Worm (Caenorhabditis elegans) whole organism, L1 larva: ENCODE results near the gene nep-21.
"Not testable (repeated sequence)": the region's sequence is repeated elsewhere in the genome, so short reads cannot be mapped to it uniquely, and the experiment has no call there.

Experiments used
- aha-1 ChIP-seq: fragments of 150-350 bp; optimal IDR thresholded peaks from 2 replicates; lab custom pipeline; 2014; ENCODE audit warnings: missing biosample characterization, missing genetic modification characterization
- alr-1 ChIP-seq: fragments of 200-800 bp; sonication (Bioruptor generic); optimal IDR thresholded peaks from 2 replicates; lab custom pipeline; 2018; ENCODE audit warnings: borderline replicate concordance, mild to moderate bottlenecking, missing genetic modification characterization, missing compliant biosample characterization
- ceh-8 ChIP-seq: fragments of 200-800 bp; sonication (Bioruptor generic); optimal IDR thresholded peaks from 2 replicates; lab custom pipeline; 2018; ENCODE audit warnings: mild to moderate bottlenecking, missing genetic modification characterization, moderate library complexity, missing compliant biosample characterization
- ceh-88 ChIP-seq: fragments of 200-800 bp; sonication (Bioruptor generic); IDR thresholded peaks from 2 replicates; pipeline ENCODE4 v1.3.6; 2022; ENCODE audit warnings: missing genetic modification characterization, missing compliant biosample characterization
- dsc-1 ChIP-seq: sonication (generic microtip); optimal IDR thresholded peaks from 2 replicates; lab custom pipeline; 2016; ENCODE audit warnings: mild to moderate bottlenecking, missing genetic modification characterization, missing compliant biosample characterization
- efl-1 ChIP-seq, 4 experiments: fragments of 150-350 bp; optimal IDR thresholded peaks in 3 of 4; peaks in 1 of 4; 1 replicate in 1 of 4; 2 replicates in 3 of 4; lab custom pipeline; 2014; ENCODE audit warnings: missing biosample characterization in 2 of 4, missing genetic modification characterization in 2 of 4, missing genetic modification reagents in 2 of 4
- efl-3 ChIP-seq: fragments of 200-800 bp; sonication (Bioruptor generic); optimal IDR thresholded peaks from 2 replicates; lab custom pipeline; 2018; ENCODE audit warnings: mild to moderate bottlenecking, missing genetic modification characterization, missing compliant biosample characterization
- egl-27 ChIP-seq, 2 experiments: fragments of 150-350 bp in 1 of 2; sonication (generic microtip); optimal IDR thresholded peaks; 3 replicates each; lab custom pipeline; 2017 to 2018; ENCODE audit warnings: missing biosample characterization in 2 of 2, missing genetic modification characterization in 2 of 2, missing genetic modification reagents in 2 of 2
- elt-3 ChIP-seq, 6 experiments: fragments of 150-350 bp in 1 of 6; sonication (generic microtip); optimal IDR thresholded peaks; 2 replicates each; lab custom pipeline; 2017 to 2018; ENCODE audit warnings: missing biosample characterization in 6 of 6, missing genetic modification characterization in 6 of 6, inconsistent platforms in 1 of 6
- ets-5 ChIP-seq: fragments of 200-800 bp; sonication (Bioruptor generic); IDR thresholded peaks from 2 replicates; pipeline ENCODE4 v1.3.6; 2022; ENCODE audit warnings: missing genetic modification characterization, missing compliant biosample characterization
- fkh-4 ChIP-seq: sonication (generic microtip); optimal IDR thresholded peaks from 2 replicates; lab custom pipeline; 2016; ENCODE audit warnings: missing compliant biosample characterization, missing genetic modification characterization, borderline replicate concordance
- fkh-8 ChIP-seq: sonication (generic microtip); optimal IDR thresholded peaks from 2 replicates; lab custom pipeline; 2016; ENCODE audit warnings: mild to moderate bottlenecking, missing genetic modification characterization, missing compliant biosample characterization
- hlh-17 ChIP-seq: fragments of 200-800 bp; sonication (Bioruptor generic); optimal IDR thresholded peaks from 2 replicates; lab custom pipeline; 2018; ENCODE audit warnings: missing genetic modification characterization, mild to moderate bottlenecking, missing compliant biosample characterization, moderate library complexity, borderline replicate concordance
- hpl-2 ChIP-seq: fragments of 150-350 bp; optimal IDR thresholded peaks from 2 replicates; lab custom pipeline; 2014; ENCODE audit warnings: missing biosample characterization, missing genetic modification reagents, missing genetic modification characterization
- isw-1 ChIP-seq: fragments of 200-800 bp; sonication (Bioruptor generic); IDR thresholded peaks from 2 replicates; pipeline ENCODE4 v1.3.6; 2022; ENCODE audit warnings: missing genetic modification characterization, missing compliant biosample characterization
- lin-14 ChIP-seq: fragments of 200-800 bp; sonication (Bioruptor generic); optimal IDR thresholded peaks from 2 replicates; lab custom pipeline; 2018; ENCODE audit warnings: mild to moderate bottlenecking, missing genetic modification characterization, moderate library complexity, missing compliant biosample characterization
- lin-15B ChIP-seq: fragments of 150-350 bp; sonication (generic microtip); optimal IDR thresholded peaks from 3 replicates; lab custom pipeline; 2014; ENCODE audit warnings: missing biosample characterization, missing genetic modification characterization
- lin-35 ChIP-seq, 2 experiments: fragments of 150-350 bp; optimal IDR thresholded peaks; 2 replicates each; lab custom pipeline; 2014; ENCODE audit warnings: missing biosample characterization in 2 of 2, missing genetic modification characterization in 2 of 2, missing genetic modification reagents in 2 of 2
- lir-3 ChIP-seq: sonication (generic microtip); optimal IDR thresholded peaks from 2 replicates; lab custom pipeline; 2016; ENCODE audit warnings: mild to moderate bottlenecking, missing genetic modification characterization, moderate library complexity, missing compliant biosample characterization; ENCODE audit not compliant: poor library complexity
- mdl-1 ChIP-seq, 2 experiments: fragments of 150-350 bp; optimal IDR thresholded peaks; 2 replicates each; lab custom pipeline; 2014 to 2017; ENCODE audit warnings: missing biosample characterization in 2 of 2, missing genetic modification characterization in 2 of 2, inconsistent platforms in 1 of 2
- mef-2 ChIP-seq: fragments of 150-350 bp; optimal IDR thresholded peaks from 2 replicates; lab custom pipeline; 2014; ENCODE audit warnings: missing biosample characterization, missing genetic modification characterization
- mep-1 ChIP-seq: fragments of 150-350 bp; optimal IDR thresholded peaks from 2 replicates; lab custom pipeline; 2014; ENCODE audit warnings: missing biosample characterization, missing genetic modification characterization
- nhr-90 ChIP-seq: sonication (generic microtip); optimal IDR thresholded peaks from 2 replicates; lab custom pipeline; 2016; ENCODE audit warnings: mild to moderate bottlenecking, missing genetic modification characterization, missing compliant biosample characterization; ENCODE audit not compliant: poor library complexity
- pqm-1 ChIP-seq: sonication (generic microtip); optimal IDR thresholded peaks from 3 replicates; lab custom pipeline; 2017; ENCODE audit warnings: missing biosample characterization, missing genetic modification characterization
- rnt-1 ChIP-seq: sonication (generic microtip); optimal IDR thresholded peaks from 2 replicates; lab custom pipeline; 2016; ENCODE audit warnings: mild to moderate bottlenecking, missing genetic modification characterization, moderate library complexity, missing compliant biosample characterization
- sptf-1 ChIP-seq: fragments of 150-350 bp; optimal IDR thresholded peaks from 2 replicates; lab custom pipeline; 2014; ENCODE audit warnings: missing biosample characterization, missing genetic modification characterization
- sup-37 ChIP-seq: fragments of 200-800 bp; sonication (Bioruptor generic); optimal IDR thresholded peaks from 2 replicates; lab custom pipeline; 2018; ENCODE audit warnings: mild to moderate bottlenecking, missing genetic modification characterization, missing compliant biosample characterization
- tbx-2 ChIP-seq: sonication (generic microtip); optimal IDR thresholded peaks from 2 replicates; lab custom pipeline; 2016; ENCODE audit warnings: missing genetic modification characterization, missing compliant biosample characterization
- tlp-1 ChIP-seq: fragments of 150-350 bp; optimal IDR thresholded peaks from 2 replicates; lab custom pipeline; 2014; ENCODE audit warnings: missing biosample characterization, missing genetic modification characterization
- unc-62 ChIP-seq: fragments of 150-350 bp; optimal IDR thresholded peaks from 2 replicates; lab custom pipeline; 2014; ENCODE audit warnings: missing biosample characterization, missing genetic modification reagents, missing genetic modification characterization
- unc-86 ChIP-seq: sonication (generic microtip); optimal IDR thresholded peaks from 2 replicates; lab custom pipeline; 2016; ENCODE audit warnings: missing genetic modification characterization, missing compliant biosample characterization
- unc-98 ChIP-seq: fragments of 200-800 bp; sonication (Bioruptor generic); IDR thresholded peaks from 2 replicates; pipeline ENCODE4 v1.3.6; 2022; ENCODE audit warnings: missing genetic modification characterization, missing compliant biosample characterization
- xbp-1 ChIP-seq: sonication (generic microtip); optimal IDR thresholded peaks from 2 replicates; lab custom pipeline; 2016; ENCODE audit warnings: missing genetic modification characterization, missing compliant biosample characterization
- zag-1 ChIP-seq: fragments of 150-350 bp; optimal IDR thresholded peaks from 2 replicates; lab custom pipeline; 2014; ENCODE audit warnings: missing biosample characterization, missing genetic modification characterization
- ztf-4 ChIP-seq: fragments of 150-350 bp; optimal IDR thresholded peaks from 2 replicates; lab custom pipeline; 2014; ENCODE audit warnings: missing biosample characterization, missing genetic modification characterization

The nep-21 gene

DNA sequence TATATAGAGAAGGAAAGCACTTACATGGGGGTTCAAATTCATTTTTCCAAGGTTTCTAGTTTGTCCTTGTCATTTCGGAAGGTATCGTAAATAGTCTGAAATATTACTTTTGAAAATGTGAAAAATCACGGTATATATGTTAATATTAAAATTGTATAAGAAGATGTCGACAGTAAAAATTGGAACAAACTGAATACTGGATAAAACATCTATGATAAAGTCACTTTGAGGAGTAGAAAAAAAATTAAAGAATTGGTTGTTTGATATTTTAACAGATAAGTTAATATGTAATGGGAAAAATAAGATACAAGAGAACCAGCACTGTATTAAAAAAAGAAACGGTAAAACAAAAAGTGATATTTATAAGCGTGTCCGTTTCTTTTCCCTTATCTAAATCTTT is at the start of gene nep-21:
Gene nep-21 (minus strand): TSS at position 101 of the 400 bp plus-strand sequence.
- TF ChIP-seq fkh-8 (tag; lab: Kevin White, UChicago): no peak

DNA sequence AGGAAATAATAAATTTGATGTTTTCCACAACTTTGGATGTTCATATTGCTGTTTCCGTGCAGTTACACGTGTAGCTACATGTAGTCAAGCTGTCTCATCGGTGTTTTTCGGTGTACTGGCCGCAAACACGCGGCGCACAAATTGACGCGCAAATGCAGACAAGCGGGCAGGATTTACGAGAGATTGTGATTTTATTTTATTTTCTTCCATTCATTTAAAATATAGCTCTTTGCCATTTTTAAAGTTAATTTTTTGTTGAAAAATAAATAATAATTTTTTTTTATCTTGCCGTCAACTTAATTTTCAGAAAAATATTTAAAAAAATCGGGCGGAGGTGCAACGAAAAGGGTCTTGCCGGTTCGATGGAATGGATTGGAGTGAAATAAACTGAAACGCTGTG is 48.0 kb upstream of the nep-21 start, which contains the start of gene F40G12.7:
Gene F40G12.7 (plus strand): TSS at position 301 of the 400 bp plus-strand sequence.
- TF ChIP-seq egl-27 (tag; optimal IDR thresholded peaks at IDR 0.05; lab: Kevin White, UChicago); elt-3 (tag; optimal IDR thresholded peaks at IDR 0.05; lab: Kevin White, UChicago); ceh-8: not testable (repeated sequence)

DNA sequence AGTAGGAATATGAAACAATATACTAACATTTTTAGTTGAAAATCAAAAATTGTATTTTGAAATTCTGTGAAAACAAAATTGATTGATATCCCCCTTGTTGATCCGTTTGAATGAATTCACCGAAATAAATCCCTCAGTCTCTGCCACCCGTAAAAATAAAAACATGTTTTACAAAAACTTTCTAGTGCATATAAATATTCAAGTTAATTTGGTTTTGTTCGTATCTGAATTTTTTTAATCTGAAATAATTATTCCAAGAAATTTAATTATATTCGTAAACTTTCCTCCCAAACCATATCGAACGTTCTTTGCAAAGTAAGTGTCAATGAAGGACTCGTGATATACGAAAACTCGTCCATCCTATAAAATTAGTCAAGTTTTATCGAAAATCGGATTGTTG is 46.7 kb upstream of the nep-21 start, which contains the start of gene F40G12.6:
Gene F40G12.6 (minus strand): TSS at position 101 of the 400 bp plus-strand sequence.
- TF ChIP-seq ets-5 (GFP tag; lab: Robert Waterston, UW) (no peak), sup-37 (GFP tag; lab: Kevin White, UChicago) (no peak), sptf-1 (tag; lab: Kevin White, UChicago) (no peak), rnt-1 (tag; lab: Kevin White, UChicago) (no peak), lir-3 (tag; lab: Kevin White, UChicago) (no peak), unc-98 (no peak)

DNA sequence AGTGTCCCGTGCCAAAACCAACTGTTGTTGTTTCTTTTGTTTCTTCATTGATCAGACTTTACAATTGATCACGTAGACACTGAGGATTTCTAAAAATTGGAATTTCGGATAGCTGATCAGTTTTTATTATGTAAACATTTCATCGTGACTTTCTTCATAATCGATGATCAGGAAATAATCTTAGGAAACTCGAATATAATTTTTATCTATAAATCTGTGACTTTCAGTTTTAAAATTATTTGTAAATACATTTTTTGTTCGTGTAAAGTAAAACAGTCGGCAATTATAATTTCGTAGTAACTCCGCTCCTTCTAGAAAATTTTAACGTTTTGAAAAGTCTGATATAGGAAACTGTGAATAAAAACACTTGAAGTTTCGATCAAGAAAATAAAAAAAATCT is 44.5 kb upstream of the nep-21 start, which contains the start of gene F40G12.5:
Gene F40G12.5 (minus strand): TSS at position 101 of the 400 bp plus-strand sequence.
- no peak for TF ChIP-seq hlh-17 (GFP tag; lab: Kevin White, UChicago)
- TF ChIP-seq isw-1 (GFP tag; lab: Robert Waterston, UW): no peak
- no peak for TF ChIP-seq efl-3
- TF ChIP-seq tbx-2 (tag; lab: Kevin White, UChicago): no peak
- TF ChIP-seq lir-3 (tag; lab: Kevin White, UChicago): no peak
- no peak for TF ChIP-seq xbp-1
- no peak for TF ChIP-seq mep-1 (tag; lab: Kevin White, UChicago)
- TF ChIP-seq alr-1: no peak
- no peak for TF ChIP-seq fkh-8 (tag; lab: Kevin White, UChicago)
- no peak for TF ChIP-seq lin-14 (GFP tag; lab: Kevin White, UChicago)
- no peak for TF ChIP-seq tlp-1
- no peak for TF ChIP-seq lin-35 (GFP tag; optimal IDR thresholded peaks at IDR 0.05; lab: Kevin White, UChicago)
- no peak for TF ChIP-seq efl-1 (optimal IDR thresholded peaks at IDR 0.05; lab: Kevin White, UChicago)
- TF ChIP-seq efl-1 (GFP tag; optimal IDR thresholded peaks at IDR 0.05 in 1 of 2; lab: Kevin White, UChicago): no peak
- TF ChIP-seq unc-62 (GFP tag; lab: Kevin White, UChicago): no peak
- no peak for TF ChIP-seq hpl-2
- no peak for TF ChIP-seq pqm-1 (tag; lab: Kevin White, UChicago)

DNA sequence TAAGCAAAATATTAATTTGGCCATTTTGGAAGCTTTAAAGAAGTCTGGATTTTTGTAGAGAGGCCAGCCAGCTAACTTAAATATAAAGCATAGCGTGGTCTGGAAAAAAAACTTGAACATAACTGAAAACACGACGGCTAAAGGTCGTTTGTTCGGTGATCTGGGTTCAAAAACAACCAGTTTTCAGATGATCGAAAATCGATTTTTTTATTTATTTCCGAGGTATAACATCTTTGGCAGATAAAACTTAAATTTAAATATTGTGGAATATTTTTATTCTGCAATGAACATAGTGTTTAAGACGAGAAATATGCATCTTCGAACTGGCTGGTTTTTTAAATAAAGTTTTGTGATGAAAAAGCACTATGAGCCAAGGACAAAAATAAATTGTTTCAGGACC is 42.3 kb upstream of the nep-21 start, which contains the start of gene F40G12.4:
Gene F40G12.4 (minus strand): TSS at position 101 of the 400 bp plus-strand sequence.
- TF ChIP-seq rnt-1 (tag; lab: Kevin White, UChicago) (no peak), aha-1 (no peak), efl-3 (no peak), mdl-1 (tag; optimal IDR thresholded peaks at IDR 0.05; lab: Kevin White, UChicago) (no peak), ceh-88 (GFP tag; lab: Robert Waterston, UW) (no peak)
- TF ChIP-seq, all 84 proteins: peak for 0

DNA sequence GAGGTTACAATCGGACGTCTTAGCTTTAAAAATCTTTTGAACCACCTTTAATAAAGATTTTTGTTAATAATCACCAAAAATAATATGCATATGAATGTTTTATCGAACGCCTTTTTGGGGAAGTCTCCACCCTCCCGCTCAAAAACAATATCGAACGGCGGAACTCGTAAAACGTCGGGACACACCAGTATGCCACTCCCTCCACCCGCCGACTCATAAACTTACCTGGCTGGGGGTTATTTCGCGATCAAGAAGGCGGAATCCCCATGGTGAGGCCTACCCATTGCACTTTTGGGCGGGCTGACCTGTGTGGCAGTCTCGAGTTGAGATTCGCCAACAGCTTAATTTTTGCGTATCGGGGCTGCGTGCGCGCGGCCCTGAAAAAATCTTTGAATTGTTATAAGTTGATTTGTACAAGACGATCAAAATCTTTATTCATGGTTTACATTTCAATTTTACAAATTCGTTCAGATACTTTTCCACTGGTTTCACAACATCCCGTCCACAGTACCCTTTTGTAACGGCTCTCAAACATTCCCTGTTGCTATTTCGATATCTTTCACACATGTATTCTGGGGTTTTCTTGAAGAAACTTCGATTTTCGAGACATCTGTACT is 41.2 kb upstream of the nep-21 start:
- TF ChIP-seq ztf-4 (tag; lab: Kevin White, UChicago): no peak

DNA sequence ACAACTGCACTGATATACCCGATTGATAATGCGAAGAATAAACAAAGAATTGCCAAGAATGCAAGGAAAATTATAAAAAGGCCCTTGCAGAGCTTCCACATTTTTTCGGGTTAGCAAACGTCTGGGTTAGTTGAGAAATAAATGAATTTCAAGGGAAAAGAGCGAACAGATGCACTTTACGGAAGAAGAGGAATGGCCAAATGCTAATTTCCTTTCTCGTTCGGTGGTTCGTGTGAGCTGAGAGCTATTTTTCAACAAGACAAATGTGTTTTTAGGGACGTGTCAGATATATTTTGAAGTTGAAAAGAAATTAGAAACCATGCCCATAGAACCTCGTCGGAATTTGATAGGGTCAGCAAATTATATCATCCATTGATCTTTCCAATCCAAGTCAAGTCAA is 34.6 kb upstream of the nep-21 start, which contains the start of gene F40G12.2:
Gene F40G12.2 (minus strand): TSS at position 101 of the 400 bp plus-strand sequence.
- TF ChIP-seq mef-2 (tag; lab: Kevin White, UChicago): no peak
- TF ChIP-seq fkh-4 (tag; lab: Kevin White, UChicago): no peak
- TF ChIP-seq zag-1 (tag; lab: Kevin White, UChicago): no peak
- TF ChIP-seq lin-14 (GFP tag; lab: Kevin White, UChicago): no peak
- TF ChIP-seq dsc-1 (tag; lab: Kevin White, UChicago): no peak
- TF ChIP-seq elt-3 (tag; optimal IDR thresholded peaks at IDR 0.05; lab: Kevin White, UChicago): no peak
- TF ChIP-seq unc-62 (GFP tag; lab: Kevin White, UChicago): no peak
- TF ChIP-seq unc-86 (tag; lab: Kevin White, UChicago): no peak
- TF ChIP-seq lin-15B (tag; lab: Kevin White, UChicago): no peak
- TF ChIP-seq lin-35 (GFP tag; optimal IDR thresholded peaks at IDR 0.05; lab: Kevin White, UChicago): no peak
- no peak for TF ChIP-seq nhr-90
- no peak for TF ChIP-seq fkh-8 (tag; lab: Kevin White, UChicago)
